Worm (Caenorhabditis elegans): Measurements from ENCODE around the gene rsu-1.

Gene rsu-1

ce11 chrIII:3430667-3431066 is 41.1 kb upstream of the rsu-1 start:
- no peak for TF ChIP-seq fkh-10 (GFP tag; optimal IDR thresholded peaks at IDR 0.05)
- no peak for TF ChIP-seq madf-2 (tag; optimal IDR thresholded peaks at IDR 0.05)
- no peak for TF ChIP-seq Y22D7AL.16 (tag; optimal IDR thresholded peaks at IDR 0.05)
- no peak for TF ChIP-seq fax-1 (tag; optimal IDR thresholded peaks at IDR 0.05)
- TF ChIP-seq unc-42 (tag; optimal IDR thresholded peaks at IDR 0.05): no peak
- no peak for TF ChIP-seq npax-4 (tag; optimal IDR thresholded peaks at IDR 0.05)
- no peak for TF ChIP-seq C38D4.7 (GFP tag; optimal IDR thresholded peaks at IDR 0.05)
- no peak for TF ChIP-seq hlh-8 (tag; optimal IDR thresholded peaks at IDR 0.05)

ce11 chrIII:3431385-3431784 is 40.4 kb upstream of the rsu-1 start, which contains the start of gene K01A11.1:
K01A11.1 (minus strand) TSS chrIII:3431485.
- no peak for TF ChIP-seq pat-9 (tag; optimal IDR thresholded peaks at IDR 0.05)
- no peak for TF ChIP-seq dve-1 (tag; optimal IDR thresholded peaks at IDR 0.05)
- no peak for TF ChIP-seq unc-42 (tag; optimal IDR thresholded peaks at IDR 0.05)
- no peak for TF ChIP-seq hlh-6 (tag; optimal IDR thresholded peaks at IDR 0.05)
- no peak for TF ChIP-seq syd-9 (tag; optimal IDR thresholded peaks at IDR 0.05)
- no peak for TF ChIP-seq ceh-9 (tag; optimal IDR thresholded peaks at IDR 0.05)
- no peak for TF ChIP-seq K09A11.1 (tag; optimal IDR thresholded peaks at IDR 0.05; ENCODE audit: insufficient read depth)
- TF ChIP-seq ceh-6 (GFP tag; optimal IDR thresholded peaks at IDR 0.05): no peak
- TF ChIP-seq hlh-30 (tag; optimal IDR thresholded peaks at IDR 0.05; ENCODE audit: insufficient read depth): no peak
- no peak for TF ChIP-seq ceh-24 (tag; optimal IDR thresholded peaks at IDR 0.05)
- TF ChIP-seq pax-1 (tag; optimal IDR thresholded peaks at IDR 0.05): no peak

DNA sequence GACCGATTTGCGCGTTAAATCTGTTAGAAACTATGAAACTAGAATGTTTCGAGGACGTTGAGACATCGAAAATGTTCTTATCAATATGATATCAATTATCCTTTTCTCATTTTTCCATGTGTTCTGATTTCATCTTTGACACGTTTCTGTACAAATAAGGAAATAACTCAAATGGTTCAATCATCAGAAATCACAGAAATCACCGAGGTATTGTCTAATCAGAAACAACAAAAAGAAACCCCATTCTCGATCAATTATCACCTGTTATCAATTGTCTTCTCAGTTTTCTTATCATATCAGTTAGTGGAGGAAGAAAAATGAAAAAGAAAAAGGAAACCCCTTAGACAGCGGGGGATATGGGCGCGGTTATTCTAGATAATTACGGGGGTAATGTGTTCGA is 36.7 kb upstream of the rsu-1 start:
- TF ChIP-seq elt-4 (tag; optimal IDR thresholded peaks at IDR 0.05) (no peak), elt-2 (tag; optimal IDR thresholded peaks at IDR 0.05) (peak; percentile 90)

DNA sequence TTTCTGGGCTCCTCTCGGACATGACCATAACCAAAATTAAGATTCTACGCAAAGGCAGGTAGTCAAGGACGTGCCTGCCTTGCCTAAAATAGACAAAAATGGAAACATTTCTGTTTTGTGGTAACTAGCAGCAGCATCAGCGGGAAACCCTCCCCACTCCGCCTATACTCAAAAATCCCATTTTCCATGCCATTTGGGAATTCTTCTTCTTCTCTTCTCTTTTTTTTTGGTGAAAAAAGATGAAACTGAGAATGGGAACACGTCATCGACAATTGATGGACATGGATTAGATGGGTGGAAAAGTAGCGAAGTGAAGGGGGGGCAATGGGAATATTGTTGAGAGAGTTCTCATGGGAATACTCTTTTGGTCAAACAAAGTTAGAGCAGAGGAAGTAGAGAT is 34.7 kb upstream of the rsu-1 start:
- TF ChIP-seq tbx-2 (tag; optimal IDR thresholded peaks at IDR 0.05) (no peak), C38D4.7 (GFP tag; optimal IDR thresholded peaks at IDR 0.05) (no peak), hlh-30 (tag; optimal IDR thresholded peaks at IDR 0.05; ENCODE audit: insufficient read depth) (no peak), lin-11 (tag; optimal IDR thresholded peaks at IDR 0.05) (no peak), che-1 (tag; optimal IDR thresholded peaks at IDR 0.05) (no peak), unc-55 (GFP tag; optimal IDR thresholded peaks at IDR 0.05) (peak; percentile 43), pha-4 (tag; optimal IDR thresholded peaks at IDR 0.05) (no peak), unc-3 (GFP tag; conservative IDR thresholded peaks at IDR 0.05) (no peak), unc-3 (tag; optimal IDR thresholded peaks at IDR 0.05) (peak; percentile 17), ceh-30 (tag; optimal IDR thresholded peaks at IDR 0.05) (no peak)

DNA sequence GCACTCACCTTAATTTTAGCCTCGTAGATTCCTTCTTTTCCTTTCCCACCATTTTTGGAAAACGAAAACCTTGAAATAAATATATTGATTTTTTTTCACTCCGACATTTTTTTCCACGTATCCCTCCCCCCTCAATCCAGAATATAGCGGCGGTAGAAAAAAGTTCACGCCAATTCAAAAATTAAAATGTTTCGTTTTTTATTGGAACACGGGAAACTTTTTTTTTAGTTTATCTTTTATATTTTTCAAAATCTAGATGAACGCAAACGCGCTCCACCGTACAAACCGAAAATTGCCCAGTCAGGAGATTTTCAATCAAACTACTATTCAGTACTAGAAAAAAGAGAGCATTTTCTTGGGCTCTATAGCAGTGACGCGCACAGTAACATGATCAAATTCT is 27.7 kb upstream of the rsu-1 start, which contains the start of gene spe-41:
spe-41 (minus strand) TSS at position 72 of the 400 bp plus-strand sequence.
- TF ChIP-seq elt-2 (tag; optimal IDR thresholded peaks at IDR 0.05): no peak
- TF ChIP-seq hlh-30 (tag; optimal IDR thresholded peaks at IDR 0.05; ENCODE audit: insufficient read depth): no peak
- no peak for TF ChIP-seq ceh-18 (tag; optimal IDR thresholded peaks at IDR 0.05)
- TF ChIP-seq lin-11 (tag; optimal IDR thresholded peaks at IDR 0.05): no peak
- no peak for TF ChIP-seq rnt-1 (tag; optimal IDR thresholded peaks at IDR 0.05)
- no peak for TF ChIP-seq odd-2 (tag; optimal IDR thresholded peaks at IDR 0.05)
- no peak for TF ChIP-seq ceh-2 (tag; optimal IDR thresholded peaks at IDR 0.05)
- no peak for TF ChIP-seq ceh-34 (tag; optimal IDR thresholded peaks at IDR 0.05)

Data from whole organism, late embryonic.